Worm (Caenorhabditis elegans): Measurements from ENCODE around the gene srh-56.

ce11 chrV:2742298-2742697 is 29.4 kb upstream of the srh-56 start, which contains the start of gene srg-62:
- TF ChIP-seq snpc-4 (GFP tag; optimal IDR thresholded peaks at IDR 0.05) (no peak), snpc-4 (tag; optimal IDR thresholded peaks at IDR 0.05) (no peak), rec-8 (tag; optimal IDR thresholded peaks at IDR 0.05) (no peak), nhr-80 (tag; optimal IDR thresholded peaks at IDR 0.05) (no peak), die-1 (tag; optimal IDR thresholded peaks at IDR 0.05) (no peak), D2030.7 (GFP tag; IDR thresholded peaks at IDR 0.05) (no peak), pha-4 (tag; optimal IDR thresholded peaks at IDR 0.05) (no peak), lin-35 (GFP tag; optimal IDR thresholded peaks at IDR 0.05) (no peak), cebp-2 (GFP tag; IDR thresholded peaks at IDR 0.05) (no peak), somi-1 (GFP tag; optimal IDR thresholded peaks at IDR 0.05) (no peak), F33H1.4 (GFP tag; IDR thresholded peaks at IDR 0.05) (no peak), xnd-1 (tag; optimal IDR thresholded peaks at IDR 0.05) (no peak), ztf-22 (GFP tag; optimal IDR thresholded peaks at IDR 0.05) (no peak)
